Fruit fly (Drosophila melanogaster): ENCODE measurements around the gene Ssu72.

Gene Ssu72

dm6 chrX:19692951-19693698 is 28.8 kb downstream of the Ssu72 start, which contains the start of gene Mer (continued):
- TF ChIP-seq CG11902 (GFP tag; optimal IDR thresholded peaks at IDR 0.05): peak; percentile 62
- no peak for TF ChIP-seq CG4318 (GFP tag; optimal IDR thresholded peaks at IDR 0.05)
- peak; percentile 88 for TF ChIP-seq CG31627 (GFP tag; optimal IDR thresholded peaks at IDR 0.05)
- TF ChIP-seq eg (GFP tag; IDR thresholded peaks at IDR 0.05): peak; percentile 92
- TF ChIP-seq esn (GFP tag; optimal IDR thresholded peaks at IDR 0.05): peak; percentile 88
- peak; percentile 94 for TF ChIP-seq Eip78C (GFP tag)
- peak; percentile 51 for TF ChIP-seq fd85E (GFP tag; optimal IDR thresholded peaks at IDR 0.05)
- TF ChIP-seq Met (GFP tag; optimal IDR thresholded peaks at IDR 0.05): peak; percentile 18
- peak; percentile 80 for TF ChIP-seq CG16779 (tag; optimal IDR thresholded peaks at IDR 0.05)
- TF ChIP-seq fd59A (GFP tag; optimal IDR thresholded peaks at IDR 0.05): peak; percentile 70
- peak; percentile 84 for TF ChIP-seq OdsH (GFP tag; optimal IDR thresholded peaks at IDR 0.05)
- TF ChIP-seq CG6854 (GFP tag; optimal IDR thresholded peaks at IDR 0.05): peak; percentile 83
- peak; percentile 80 for TF ChIP-seq Gug (GFP tag; IDR thresholded peaks at IDR 0.05)
- peak; percentile 66 for TF ChIP-seq CG10631 (GFP tag; optimal IDR thresholded peaks at IDR 0.05)
- peak; percentile 82 for TF ChIP-seq CG3032 (tag; optimal IDR thresholded peaks at IDR 0.05)
- TF ChIP-seq CG10669 (GFP tag; optimal IDR thresholded peaks at IDR 0.05): peak; percentile 82
- TF ChIP-seq svp (GFP tag): no peak
- TF ChIP-seq ss (GFP tag; optimal IDR thresholded peaks at IDR 0.05): peak; percentile 81 to 85
- peak; percentile 76 for TF ChIP-seq Ets21C (GFP tag; optimal IDR thresholded peaks at IDR 0.05)
- TF ChIP-seq salr (GFP tag; optimal IDR thresholded peaks at IDR 0.05): peak in 1 of 2 experiments; percentile 72
- peak; percentile 84 for TF ChIP-seq CG6808 (GFP tag; optimal IDR thresholded peaks at IDR 0.05)
- TF ChIP-seq CG6276 (GFP tag; optimal IDR thresholded peaks at IDR 0.05): no peak
- peak; percentile 82 for TF ChIP-seq Ets96B (tag; optimal IDR thresholded peaks at IDR 0.05)
- TF ChIP-seq CG6163 (GFP tag; IDR thresholded peaks at IDR 0.05): peak; percentile 91
- TF ChIP-seq Hr39 (GFP tag; optimal IDR thresholded peaks at IDR 0.05): peak; percentile 82
- peak; percentile 83 for TF ChIP-seq achi (GFP tag; optimal IDR thresholded peaks at IDR 0.05)
- TF ChIP-seq CG11294 (GFP tag; IDR thresholded peaks at IDR 0.05): peak; percentile 72
- TF ChIP-seq Hr4 (GFP tag; optimal IDR thresholded peaks at IDR 0.05): peak; percentile 86
- TF ChIP-seq vri (GFP tag; optimal IDR thresholded peaks at IDR 0.05): no peak
- peak; percentile 73 for TF ChIP-seq Sox15 (GFP tag; optimal IDR thresholded peaks at IDR 0.05)

dm6 chrX:19694792-19695558 is 30.6 kb downstream of the Ssu72 start, which contains the start of gene CG14229:
Gene CG14229 (minus strand): TSS chrX:19695250.
- peak; percentile 44 for TF ChIP-seq OdsH (GFP tag; optimal IDR thresholded peaks at IDR 0.05)
- TF ChIP-seq Hr39 (GFP tag; optimal IDR thresholded peaks at IDR 0.05): peak; percentile 34
- peak; percentile 56 for TF ChIP-seq pdm3 (GFP tag; optimal IDR thresholded peaks at IDR 0.05)
- no peak for TF ChIP-seq dac (GFP tag; optimal IDR thresholded peaks at IDR 0.05)
- TF ChIP-seq eg (GFP tag; IDR thresholded peaks at IDR 0.05): peak; percentile 57; the same call in 2 of the 3 replicates
- no peak for TF ChIP-seq CG11762 (GFP tag; optimal IDR thresholded peaks at IDR 0.05; ENCODE audit: insufficient read depth)
- no peak for TF ChIP-seq fkh (GFP tag; optimal IDR thresholded peaks at IDR 0.05)
- TF ChIP-seq Sox102F (GFP tag; optimal IDR thresholded peaks at IDR 0.05): peak; percentile 30
- TF ChIP-seq CG8119 (GFP tag; IDR thresholded peaks at IDR 0.05): peak; percentile 35; the same call in 1 of the 3 replicates
- TF ChIP-seq esn (GFP tag; optimal IDR thresholded peaks at IDR 0.05): peak; percentile 28
- TF ChIP-seq lz (GFP tag; optimal IDR thresholded peaks at IDR 0.05): peak; percentile 39
- TF ChIP-seq Ets96B (tag; optimal IDR thresholded peaks at IDR 0.05): no peak
- no peak for TF ChIP-seq Hr38 (GFP tag; optimal IDR thresholded peaks at IDR 0.05)
- TF ChIP-seq Smox (GFP tag; optimal IDR thresholded peaks at IDR 0.05): peak; percentile 44
- peak; percentile 32 for TF ChIP-seq cyc (GFP tag; optimal IDR thresholded peaks at IDR 0.05)
- TF ChIP-seq Eip93F (GFP tag; optimal IDR thresholded peaks at IDR 0.05): no peak
- TF ChIP-seq CG8632 (GFP tag; optimal IDR thresholded peaks at IDR 0.05): peak; percentile 27
- no peak for TF ChIP-seq CG1621 (tag; optimal IDR thresholded peaks at IDR 0.05)
- TF ChIP-seq CG31627 (GFP tag; optimal IDR thresholded peaks at IDR 0.05): peak; percentile 45
- peak; percentile 5 for TF ChIP-seq CG10669 (GFP tag; optimal IDR thresholded peaks at IDR 0.05)
- peak; percentile 38 for TF ChIP-seq Gug (GFP tag; IDR thresholded peaks at IDR 0.05)
- TF ChIP-seq CG15336 (GFP tag; IDR thresholded peaks at IDR 0.05): peak; percentile 61
- peak; percentile 47 for TF ChIP-seq topi (GFP tag; optimal IDR thresholded peaks at IDR 0.05)
- TF ChIP-seq Sox14 (GFP tag; optimal IDR thresholded peaks at IDR 0.05): peak; percentile 22
- peak; percentile 49 for TF ChIP-seq CG34406 (GFP tag; optimal IDR thresholded peaks at IDR 0.05)
- no peak for TF ChIP-seq CG4318 (GFP tag; optimal IDR thresholded peaks at IDR 0.05)
- no peak for TF ChIP-seq ss (GFP tag; optimal IDR thresholded peaks at IDR 0.05)

All from whole organism, prepupa.